Worm (Caenorhabditis elegans) whole organism, L4 larva: Measurements from ENCODE around the gene nhr-241.

Source experiments
- ZK337.2 ChIP-seq: fragments of 200-800 bp; sonication (Bioruptor generic); IDR thresholded peaks from 2 replicates; pipeline ENCODE4 v1.3.6; 2022; ENCODE audit warnings: missing genetic modification reagents, missing genetic modification characterization, missing compliant biosample characterization
- ama-1 ChIP-seq: fragments of 150-350 bp; optimal IDR thresholded peaks from 2 replicates; lab custom pipeline; 2014; ENCODE audit warnings: inconsistent platforms, mixed read lengths
- dpl-1 ChIP-seq: fragments of 150-350 bp; optimal IDR thresholded peaks from 2 replicates; lab custom pipeline; 2014; ENCODE audit warnings: missing biosample characterization, missing genetic modification reagents, missing genetic modification characterization
- gei-8 ChIP-seq: fragments of 200-800 bp; sonication (Bioruptor generic); optimal IDR thresholded peaks from 2 replicates; lab custom pipeline; 2018; ENCODE audit warnings: mild to moderate bottlenecking, missing genetic modification characterization, missing compliant biosample characterization
- lin-15B ChIP-seq: fragments of 150-350 bp; sonication (generic microtip); optimal IDR thresholded peaks from 3 replicates; lab custom pipeline; 2014; ENCODE audit warnings: missing biosample characterization, missing genetic modification characterization
- lin-39 ChIP-seq: fragments of 150-350 bp; optimal IDR thresholded peaks from 2 replicates; lab custom pipeline; 2014; ENCODE audit warnings: missing biosample characterization, missing genetic modification reagents, missing genetic modification characterization
- lsy-2 ChIP-seq, 2 experiments: fragments of 150-350 bp in 1 of 2; sonication (generic microtip) in 1 of 2; optimal IDR thresholded peaks; 2 replicates each; lab custom pipeline; 2014 to 2017; ENCODE audit warnings: missing biosample characterization in 2 of 2, missing genetic modification characterization in 2 of 2
- mxl-2 ChIP-seq: fragments of 200-800 bp; sonication (Bioruptor generic); conservative IDR thresholded peaks from 2 replicates; pipeline ENCODE4 v1.3.6; 2022; ENCODE audit warnings: missing genetic modification reagents, missing genetic modification characterization, missing compliant biosample characterization
- nhr-237 ChIP-seq: sonication (generic microtip); optimal IDR thresholded peaks from 2 replicates; lab custom pipeline; 2017; ENCODE audit warnings: missing biosample characterization, missing genetic modification characterization
- nhr-42 ChIP-seq: fragments of 200-800 bp; sonication (Bioruptor generic); IDR thresholded peaks from 2 replicates; pipeline ENCODE4 v1.3.6; 2022; ENCODE audit warnings: missing genetic modification characterization, missing compliant biosample characterization
- nhr-48 ChIP-seq: sonication (generic microtip); optimal IDR thresholded peaks from 2 replicates; lab custom pipeline; 2016; ENCODE audit warnings: mild to moderate bottlenecking, missing genetic modification characterization, missing compliant biosample characterization
- tra-1 ChIP-seq: fragments of 200-800 bp; sonication (Bioruptor generic); IDR thresholded peaks from 2 replicates; pipeline ENCODE4 v1.3.6; 2022; ENCODE audit warnings: missing genetic modification reagents, missing genetic modification characterization, missing compliant biosample characterization
- zag-1 ChIP-seq: fragments of 150-350 bp; optimal IDR thresholded peaks from 2 replicates; lab custom pipeline; 2014; ENCODE audit warnings: missing biosample characterization, missing genetic modification characterization

- TF ChIP-seq dpl-1 (no peak), nhr-42 (GFP tag; lab: Robert Waterston, UW) (no peak), gei-8 (GFP tag; lab: Kevin White, UChicago) (no peak), nhr-237 (tag; lab: Kevin White, UChicago) (no peak), tra-1 (GFP tag; lab: Robert Waterston, UW) (no peak), ZK337.2 (GFP tag; lab: Robert Waterston, UW) (no peak), ama-1 (lab: Kevin White, UChicago) (no peak), nhr-48 (tag; lab: Kevin White, UChicago) (no peak), zag-1 (tag; lab: Kevin White, UChicago) (no peak), mxl-2 (GFP tag; lab: Robert Waterston, UW) (no peak), lin-39 (tag; lab: Kevin White, UChicago) (no peak), lsy-2 (tag; optimal IDR thresholded peaks at IDR 0.05; lab: Kevin White, UChicago) (no peak), lin-15B (no peak)
Observed at ce11 chrV:18729324-18729924, 30.2 kb downstream of the nhr-241 start, which contains the start of gene asp-19.
